Fruit fly (Drosophila melanogaster): ENCODE measurements around the gene CG5116.

The CG5116 gene

dm6 chr3R:25445546-25446400 is 37.1 kb upstream of the CG5116 start (continued):
- TF ChIP-seq dimm (GFP tag; IDR thresholded peaks at IDR 0.05) (peak; percentile 55), CG6254 (GFP tag; optimal IDR thresholded peaks at IDR 0.05) (peak; percentile 54), pzg (GFP tag; optimal IDR thresholded peaks at IDR 0.05) (no peak), gsb (GFP tag; IDR thresholded peaks at IDR 0.05) (0 out of 2 replicates have a peak, but pooled peaks have one; percentile 33), Side (GFP tag; optimal IDR thresholded peaks at IDR 0.05) (peak; percentile 33), Doc2 (GFP tag; IDR thresholded peaks at IDR 0.05) (no peak), MTF-1 (GFP tag; optimal IDR thresholded peaks at IDR 0.05; ENCODE audit: borderline replicate concordance) (peak; percentile 38), prd (optimal IDR thresholded peaks at IDR 0.05) (no peak), prd (GFP tag; IDR thresholded peaks at IDR 0.05) (peak; percentile 77), MESR4 (GFP tag; optimal IDR thresholded peaks at IDR 0.05) (no peak), gt (GFP tag; IDR thresholded peaks at IDR 0.05) (no peak), ash1 (GFP tag; optimal IDR thresholded peaks at IDR 0.05) (no peak), CG7928 (GFP tag; optimal IDR thresholded peaks at IDR 0.05) (no peak), CG10147 (GFP tag; optimal IDR thresholded peaks at IDR 0.05) (no peak), CG2712 (tag; optimal IDR thresholded peaks at IDR 0.05) (peak; percentile 89), CG8388 (GFP tag; optimal IDR thresholded peaks at IDR 0.05) (peak; percentile 81), nom (GFP tag; optimal IDR thresholded peaks at IDR 0.05) (peak; percentile 69), p53 (GFP tag; optimal IDR thresholded peaks at IDR 0.05) (no peak), ac (GFP tag; optimal IDR thresholded peaks at IDR 0.05) (peak; percentile 41), Doc3 (GFP tag; IDR thresholded peaks at IDR 0.05; ENCODE audit: partially characterized antibody) (no peak), ttk (GFP tag; IDR thresholded peaks at IDR 0.05) (0 out of 2 replicates have a peak, but pooled peaks have one; percentile 69), CG12942 (GFP tag; optimal IDR thresholded peaks at IDR 0.05) (peak; percentile 24), CG4707 (GFP tag; optimal IDR thresholded peaks at IDR 0.05) (peak; percentile 90), CG17359 (tag; optimal IDR thresholded peaks at IDR 0.05) (peak; percentile 69), CG10209 (GFP tag; optimal IDR thresholded peaks at IDR 0.05) (peak; percentile 63), Hr39 (optimal IDR thresholded peaks at IDR 0.05) (no peak), bsh (GFP tag; optimal IDR thresholded peaks at IDR 0.05) (peak; percentile 82 to 91), twi (tag; optimal IDR thresholded peaks at IDR 0.05) (peak; percentile 3), CG15073 (GFP tag; optimal IDR thresholded peaks at IDR 0.05) (peak; percentile 40), C15 (GFP tag; IDR thresholded peaks at IDR 0.05) (no peak), CG1602 (GFP tag; optimal IDR thresholded peaks at IDR 0.05) (peak; percentile 73), CG12659 (GFP tag; optimal IDR thresholded peaks at IDR 0.05) (no peak), CG6791 (GFP tag; IDR thresholded peaks at IDR 0.05; ENCODE audit: partially characterized antibody) (no peak), CG15479 (GFP tag; optimal IDR thresholded peaks at IDR 0.05) (no peak), tup (GFP tag; optimal IDR thresholded peaks at IDR 0.05) (peak; percentile 53), CG17361 (GFP tag; IDR thresholded peaks at IDR 0.05) (peak; percentile 78), Oaz (GFP tag; IDR thresholded peaks at IDR 0.05) (no peak), schlank (tag; optimal IDR thresholded peaks at IDR 0.05) (no peak), D (optimal IDR thresholded peaks at IDR 0.05) (no peak), D (GFP tag; optimal IDR thresholded peaks at IDR 0.05) (peak; percentile 60), aop (GFP tag; IDR thresholded peaks at IDR 0.05) (no peak), CG6765 (GFP tag; optimal IDR thresholded peaks at IDR 0.05) (no peak), Rx (GFP tag; IDR thresholded peaks at IDR 0.05) (peak; percentile 53), CG7987 (GFP tag; optimal IDR thresholded peaks at IDR 0.05) (no peak), CG14014 (GFP tag; IDR thresholded peaks at IDR 0.05) (0 out of 2 replicates have a peak, but pooled peaks have one; percentile 23), lov (optimal IDR thresholded peaks at IDR 0.05) (no peak), lov (GFP tag; IDR thresholded peaks at IDR 0.05) (no peak; the same call in 2 of the 3 replicates), CG8478 (optimal IDR thresholded peaks at IDR 0.05) (no peak), CG42726 (GFP tag; IDR thresholded peaks at IDR 0.05; ENCODE audit: partially characterized antibody) (no peak)

All from whole organism, embryonic.